Fruit fly (Drosophila melanogaster): ENCODE results near the gene pico.

dm6 chrX:19886515-19886914, 34.7 kb upstream of the pico start:
- TF ChIP-seq Hr96 (GFP tag; optimal IDR thresholded peaks at IDR 0.05), result no peak
- TF ChIP-seq CG12768 (GFP tag; optimal IDR thresholded peaks at IDR 0.05), result no peak
- TF ChIP-seq CG33017 (tag; optimal IDR thresholded peaks at IDR 0.05), result no peak
- TF ChIP-seq bab1 (GFP tag; optimal IDR thresholded peaks at IDR 0.05), result no peak
- TF ChIP-seq tj (GFP tag; optimal IDR thresholded peaks at IDR 0.05), result no peak
- TF ChIP-seq Clk (GFP tag; optimal IDR thresholded peaks at IDR 0.05), result no peak
- no peak for TF ChIP-seq Crg-1 (GFP tag; optimal IDR thresholded peaks at IDR 0.05)
- no peak for TF ChIP-seq CG7045 (GFP tag; optimal IDR thresholded peaks at IDR 0.05)
- TF ChIP-seq CG11617 (GFP tag; optimal IDR thresholded peaks at IDR 0.05), result no peak
- TF ChIP-seq toe (GFP tag; optimal IDR thresholded peaks at IDR 0.05), result no peak
- no peak for TF ChIP-seq ovo (GFP tag; optimal IDR thresholded peaks at IDR 0.05)
- TF ChIP-seq pad (GFP tag; optimal IDR thresholded peaks at IDR 0.05), result no peak
- peak; percentile 81 for TF ChIP-seq kay (GFP tag; ENCODE audit: borderline replicate concordance)
